Fruit fly (Drosophila melanogaster) whole organism, embryonic: ENCODE results near the gene Dok.

Experiments used
- Antp ChIP-seq: fragments of 200-800 bp; sonication (Bioruptor generic); optimal IDR thresholded peaks from 3 replicates; lab custom pipeline; 2016; ENCODE audit warnings: missing biosample characterization, missing genetic modification characterization
- Atf6 ChIP-seq: fragments of 200-800 bp; sonication (Bioruptor generic); IDR thresholded peaks from 2 replicates; pipeline ENCODE4 v1.3.6; 2022; ENCODE audit warnings: missing biosample characterization, missing genetic modification characterization
- BtbVII ChIP-seq: fragments of 200-800 bp; sonication (Bioruptor generic); optimal IDR thresholded peaks from 3 replicates; lab custom pipeline; 2017; ENCODE audit warnings: missing biosample characterization, mild to moderate bottlenecking, missing genetic modification characterization
- CG11723 ChIP-seq: fragments of 200-800 bp; sonication (Bioruptor generic); optimal IDR thresholded peaks from 2 replicates; lab custom pipeline; 2017; ENCODE audit warnings: missing biosample characterization, mild to moderate bottlenecking, missing genetic modification characterization
- CG12219 ChIP-seq: fragments of 200-800 bp; sonication (Bioruptor generic); optimal IDR thresholded peaks from 3 replicates; lab custom pipeline; 2018; ENCODE audit warnings: missing biosample characterization, mild to moderate bottlenecking, missing genetic modification characterization
- CG12236 ChIP-seq: fragments of 200-800 bp; sonication (Bioruptor generic); optimal IDR thresholded peaks from 2 replicates; lab custom pipeline; 2016; ENCODE audit warnings: missing biosample characterization, missing genetic modification characterization
- CG14965 ChIP-seq: fragments of 200-800 bp; sonication (Bioruptor generic); optimal IDR thresholded peaks from 2 replicates; lab custom pipeline; 2016; ENCODE audit warnings: missing biosample characterization, missing genetic modification characterization, borderline replicate concordance
- CG17802 ChIP-seq: fragments of 200-800 bp; sonication (Bioruptor generic); optimal IDR thresholded peaks from 2 replicates; lab custom pipeline; 2018; ENCODE audit warnings: missing biosample characterization, mild to moderate bottlenecking, missing genetic modification characterization, moderate library complexity
- CG18619 ChIP-seq: fragments of 200-800 bp; sonication (Bioruptor generic); optimal IDR thresholded peaks from 3 replicates; lab custom pipeline; 2017; ENCODE audit warnings: missing biosample characterization, mild to moderate bottlenecking, missing genetic modification characterization
- CG30020 ChIP-seq: fragments of 200-800 bp; optimal IDR thresholded peaks from 2 replicates; lab custom pipeline; 2019; ENCODE audit warnings: missing biosample characterization, mild to moderate bottlenecking, missing genetic modification characterization, moderate library complexity
- CG30431 ChIP-seq: fragments of 200-800 bp; sonication (Bioruptor generic); optimal IDR thresholded peaks from 2 replicates; lab custom pipeline; 2017; ENCODE audit warnings: missing biosample characterization, missing genetic modification characterization
- CG34376 ChIP-seq: fragments of 200-800 bp; sonication (Bioruptor generic); optimal IDR thresholded peaks from 2 replicates; lab custom pipeline; 2018; ENCODE audit warnings: missing biosample characterization, mild to moderate bottlenecking, missing genetic modification characterization
- CG4424 ChIP-seq: fragments of 200-800 bp; sonication (Bioruptor generic); optimal IDR thresholded peaks from 3 replicates; lab custom pipeline; 2016; ENCODE audit warnings: missing biosample characterization, missing genetic modification characterization
- CG6791 ChIP-seq: fragments of 200-800 bp; sonication (Bioruptor generic); IDR thresholded peaks from 3 replicates; pipeline ENCODE4 v1.3.6; 2022; ENCODE audit warnings: missing biosample characterization, missing genetic modification characterization; ENCODE audit not compliant: partially characterized antibody
- CG7357 ChIP-seq: fragments of 200-800 bp; sonication (Bioruptor generic); IDR thresholded peaks from 3 replicates; pipeline ENCODE4 v1.3.6; 2022; ENCODE audit warnings: missing biosample characterization, missing genetic modification characterization
- CG9797 ChIP-seq: fragments of 200-800 bp; sonication (Bioruptor generic); optimal IDR thresholded peaks from 3 replicates; lab custom pipeline; 2018; ENCODE audit warnings: missing biosample characterization, mild to moderate bottlenecking, missing genetic modification characterization
- D19A ChIP-seq: fragments of 200-800 bp; optimal IDR thresholded peaks from 3 replicates; lab custom pipeline; 2019; ENCODE audit warnings: missing biosample characterization, mild to moderate bottlenecking, missing genetic modification characterization, moderate library complexity
- Doc2 ChIP-seq: fragments of 200-800 bp; sonication (Bioruptor generic); IDR thresholded peaks from 2 replicates; pipeline ENCODE4 v1.3.6; 2022; ENCODE audit warnings: missing biosample characterization, missing genetic modification characterization
- Drgx ChIP-seq: fragments of 200-800 bp; sonication (Bioruptor generic); IDR thresholded peaks from 2 replicates; pipeline ENCODE4 v1.3.6; 2022; ENCODE audit warnings: missing biosample characterization, missing genetic modification characterization
- Gsc ChIP-seq: fragments of 200-800 bp; sonication (Bioruptor generic); IDR thresholded peaks from 2 replicates; pipeline ENCODE4 v1.3.6; 2022; ENCODE audit warnings: missing biosample characterization, missing genetic modification characterization
- HHEX ChIP-seq: fragments of 200-800 bp; sonication (Bioruptor generic); optimal IDR thresholded peaks from 3 replicates; lab custom pipeline; 2017; ENCODE audit warnings: missing biosample characterization, mild to moderate bottlenecking, missing genetic modification characterization, missing genetic modification reagents
- Hmr ChIP-seq: fragments of 200-800 bp; sonication (Bioruptor generic); optimal IDR thresholded peaks from 3 replicates; lab custom pipeline; 2017; ENCODE audit warnings: mild to moderate bottlenecking, missing biosample characterization, missing genetic modification reagents, missing genetic modification characterization
- Hmx ChIP-seq: fragments of 200-800 bp; sonication (Bioruptor generic); optimal IDR thresholded peaks from 2 replicates; lab custom pipeline; 2016; ENCODE audit warnings: missing biosample characterization, missing genetic modification characterization
- Lpt ChIP-seq: fragments of >200 bp; optimal IDR thresholded peaks from 2 replicates; lab custom pipeline; 2018; ENCODE audit warnings: missing biosample characterization, missing genetic modification characterization
- Mad ChIP-seq: fragments of 200-800 bp; sonication (Bioruptor generic); optimal IDR thresholded peaks from 2 replicates; lab custom pipeline; 2016; ENCODE audit warnings: missing biosample characterization, missing genetic modification characterization
- NFAT ChIP-seq: fragments of 200-800 bp; sonication (Bioruptor generic); IDR thresholded peaks from 2 replicates; pipeline ENCODE4 v1.3.6; 2022; ENCODE audit warnings: missing biosample characterization, missing genetic modification characterization
- NK7.1 ChIP-seq: fragments of 200-800 bp; sonication (Bioruptor generic); optimal IDR thresholded peaks from 3 replicates; lab custom pipeline; 2016; ENCODE audit warnings: missing biosample characterization, missing genetic modification characterization
- Oaz ChIP-seq: fragments of 200-800 bp; sonication (Bioruptor generic); IDR thresholded peaks from 2 replicates; pipeline ENCODE4 v1.3.6; 2022; ENCODE audit warnings: missing biosample characterization, missing genetic modification characterization
- Scr ChIP-seq: fragments of 200-800 bp; sonication (Bioruptor generic); IDR thresholded peaks from 2 replicates; pipeline ENCODE4 v1.3.6; 2022; ENCODE audit warnings: missing biosample characterization, missing genetic modification characterization; ENCODE audit not compliant: partially characterized antibody
- Trl ChIP-seq, 3 experiments: fragments of >200 bp in 2 of 3; fragments of 200-800 bp in 1 of 3; sonication (Bioruptor generic) in 1 of 3; optimal IDR thresholded peaks; 2 replicates in 1 of 3; 3 replicates in 2 of 3; lab custom pipeline; 2016 to 2017; ENCODE audit warnings: missing biosample characterization in 1 of 3, missing genetic modification characterization in 1 of 3
- br ChIP-seq: fragments of >200 bp; optimal IDR thresholded peaks from 2 replicates; lab custom pipeline; 2017
- chm ChIP-seq: fragments of 200-800 bp; sonication (Bioruptor generic); IDR thresholded peaks from 2 replicates; pipeline ENCODE4 v1.3.6; 2022; ENCODE audit warnings: missing biosample characterization, missing genetic modification characterization
- dan ChIP-seq: fragments of 200-800 bp; sonication (Bioruptor generic); IDR thresholded peaks from 2 replicates; pipeline ENCODE4 v1.3.6; 2022; ENCODE audit warnings: missing biosample characterization, missing genetic modification characterization
- dimm ChIP-seq: fragments of 200-800 bp; sonication (Bioruptor generic); IDR thresholded peaks from 2 replicates; pipeline ENCODE4 v1.3.6; 2022; ENCODE audit warnings: missing biosample characterization, missing genetic modification characterization
- dysf ChIP-seq: fragments of 200-800 bp; sonication (Bioruptor generic); IDR thresholded peaks from 3 replicates; pipeline ENCODE4 v1.3.6; 2022; ENCODE audit warnings: missing biosample characterization, missing genetic modification characterization
- fd102C ChIP-seq: fragments of 200-800 bp; sonication (Bioruptor generic); optimal IDR thresholded peaks from 2 replicates; lab custom pipeline; 2018; ENCODE audit warnings: missing biosample characterization, mild to moderate bottlenecking, missing genetic modification characterization, moderate library complexity
- fd3F ChIP-seq: fragments of 200-800 bp; sonication (Bioruptor generic); optimal IDR thresholded peaks from 2 replicates; lab custom pipeline; 2018; ENCODE audit warnings: missing biosample characterization, mild to moderate bottlenecking, missing genetic modification characterization, moderate library complexity
- gcm ChIP-seq: fragments of 200-800 bp; sonication (Bioruptor generic); optimal IDR thresholded peaks from 2 replicates; lab custom pipeline; 2019; ENCODE audit warnings: missing biosample characterization, mild to moderate bottlenecking, missing genetic modification characterization, moderate library complexity
- lilli ChIP-seq: fragments of 200-800 bp; sonication (Bioruptor generic); optimal IDR thresholded peaks from 3 replicates; lab custom pipeline; 2016; ENCODE audit warnings: missing biosample characterization, missing genetic modification characterization
- nom ChIP-seq: fragments of 200-800 bp; sonication (Bioruptor generic); optimal IDR thresholded peaks from 2 replicates; lab custom pipeline; 2017; ENCODE audit warnings: missing biosample characterization, missing genetic modification characterization, mild to moderate bottlenecking, moderate library complexity, missing genetic modification reagents
- oc ChIP-seq: fragments of 200-800 bp; sonication (Bioruptor generic); optimal IDR thresholded peaks from 2 replicates; lab custom pipeline; 2018; ENCODE audit warnings: missing biosample characterization, mild to moderate bottlenecking, missing genetic modification characterization, moderate library complexity
- org-1 ChIP-seq: fragments of 200-800 bp; sonication (Bioruptor generic); optimal IDR thresholded peaks from 2 replicates; lab custom pipeline; 2017; ENCODE audit warnings: missing biosample characterization, missing genetic modification characterization
- peb ChIP-seq: fragments of 200-800 bp; sonication (Bioruptor generic); IDR thresholded peaks from 2 replicates; pipeline ENCODE4 v1.3.6; 2022; ENCODE audit warnings: missing biosample characterization, missing genetic modification characterization
- scrt ChIP-seq: fragments of 200-800 bp; sonication (Bioruptor generic); optimal IDR thresholded peaks from 2 replicates; lab custom pipeline; 2018; ENCODE audit warnings: missing biosample characterization, mild to moderate bottlenecking, missing genetic modification characterization, moderate library complexity
- sna ChIP-seq: fragments of 200-800 bp; sonication (Bioruptor generic); IDR thresholded peaks from 2 replicates; pipeline ENCODE4 v1.3.6; 2022; ENCODE audit warnings: missing biosample characterization, missing genetic modification characterization; ENCODE audit not compliant: partially characterized antibody
- sob ChIP-seq: fragments of 200-800 bp; sonication (Bioruptor generic); IDR thresholded peaks from 2 replicates; pipeline ENCODE4 v1.3.6; 2022; ENCODE audit warnings: missing biosample characterization, missing genetic modification characterization
- tio ChIP-seq: fragments of 200-800 bp; sonication (Bioruptor generic); optimal IDR thresholded peaks from 2 replicates; lab custom pipeline; 2017; ENCODE audit warnings: missing biosample characterization, missing genetic modification characterization, inconsistent platforms
- toy ChIP-seq: fragments of 200-800 bp; sonication (Bioruptor generic); IDR thresholded peaks from 2 replicates; pipeline ENCODE4 v1.3.6; 2022; ENCODE audit warnings: missing biosample characterization, missing genetic modification characterization
- trem ChIP-seq: fragments of 200-800 bp; optimal IDR thresholded peaks from 3 replicates; lab custom pipeline; 2019; ENCODE audit warnings: missing biosample characterization, mild to moderate bottlenecking, missing genetic modification characterization, moderate library complexity
- unpg ChIP-seq: fragments of 200-800 bp; sonication (Bioruptor generic); optimal IDR thresholded peaks from 3 replicates; lab custom pipeline; 2018; ENCODE audit warnings: missing biosample characterization, mild to moderate bottlenecking, missing genetic modification characterization, moderate library complexity

Dok gene

DNA sequence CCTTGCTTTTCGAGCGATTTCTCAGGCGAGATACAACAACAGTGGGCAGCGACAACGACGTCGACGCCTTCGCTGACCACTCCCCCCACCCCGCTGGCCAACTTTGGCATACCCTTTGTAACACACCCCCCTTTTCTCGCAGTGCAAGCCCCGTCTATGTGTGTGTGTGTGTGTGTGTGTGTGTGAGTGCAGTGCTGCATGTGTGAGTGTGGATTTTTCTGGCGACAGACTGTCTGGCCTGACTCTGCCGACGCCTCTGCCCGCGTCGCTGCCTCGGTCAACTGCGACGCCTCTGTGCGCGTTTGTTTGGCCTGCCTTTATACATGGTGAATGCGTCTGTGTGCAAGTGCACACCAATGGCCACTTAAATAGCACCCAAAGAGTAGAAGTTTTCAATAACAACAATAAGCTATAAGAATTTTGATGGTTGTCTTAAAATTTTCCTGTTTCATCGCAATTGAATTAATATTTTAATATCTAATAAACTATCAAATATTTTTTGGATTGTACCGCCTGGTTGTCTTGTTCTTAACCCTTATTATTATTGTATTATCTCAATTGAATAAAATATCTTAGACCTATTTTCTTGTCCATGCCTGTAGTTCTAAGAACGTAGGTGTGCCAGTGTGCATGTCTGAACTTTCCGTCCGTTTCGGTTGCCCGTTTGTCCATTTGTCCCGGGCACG, 30.0 kb upstream of the Dok start:
- no peak for TF ChIP-seq Antp
- peak; percentile 57 for TF ChIP-seq Mad (GFP tag; lab: Kevin White, UChicago)
- peak; percentile 82 for TF ChIP-seq scrt
- peak; percentile 80 for TF ChIP-seq Hmr (GFP tag; lab: Kevin White, UChicago)
- TF ChIP-seq Oaz = peak; percentile 46
- peak; percentile 84 for TF ChIP-seq org-1
- TF ChIP-seq sob (GFP tag; lab: Robert Waterston, UW) = peak; percentile 71
- TF ChIP-seq fd3F (GFP tag; lab: Kevin White, UChicago) = peak; percentile 56
- peak; percentile 83 for TF ChIP-seq nom (GFP tag; lab: Kevin White, UChicago)
- no peak for TF ChIP-seq dan (GFP tag; lab: Robert Waterston, UW)
- peak; percentile 82 for TF ChIP-seq CG4424 (GFP tag; lab: Kevin White, UChicago)
- TF ChIP-seq CG11723 = peak; percentile 83
- TF ChIP-seq toy (GFP tag; lab: Robert Waterston, UW) = no peak
- peak; percentile 96 for TF ChIP-seq gcm (GFP tag; lab: Kevin White, UChicago)
- peak; percentile 86 for TF ChIP-seq BtbVII (GFP tag; lab: Kevin White, UChicago)
- peak; percentile 95 for TF ChIP-seq D19A (tag; lab: Kevin White, UChicago)
- TF ChIP-seq chm (GFP tag; lab: Robert Waterston, UW) = peak; percentile 75
- no peak for TF ChIP-seq br (lab: Kevin White, UChicago)
- TF ChIP-seq Scr (GFP tag; lab: Robert Waterston, UW) = no peak
- peak; percentile 81 for TF ChIP-seq CG30431 (GFP tag; lab: Kevin White, UChicago)
- TF ChIP-seq dimm (GFP tag; lab: Robert Waterston, UW) = peak; percentile 41; the same call in 1 of the 2 replicates
- peak; percentile 41 for TF ChIP-seq CG34376 (GFP tag; lab: Kevin White, UChicago)
- TF ChIP-seq CG18619 (GFP tag; lab: Kevin White, UChicago) = peak; percentile 81
- peak; percentile 45 for TF ChIP-seq Gsc
- no peak for TF ChIP-seq CG14965 (GFP tag; lab: Kevin White, UChicago)
- TF ChIP-seq CG9797 (GFP tag; lab: Kevin White, UChicago) = peak; percentile 9
- TF ChIP-seq Atf6 (GFP tag; lab: Robert Waterston, UW) = peak; percentile 71; the same call in 1 of the 2 replicates
- TF ChIP-seq fd102C (GFP tag; lab: Kevin White, UChicago) = peak; percentile 78
- peak; percentile 17 for TF ChIP-seq lilli (GFP tag; lab: Kevin White, UChicago)
- TF ChIP-seq dysf (GFP tag; lab: Robert Waterston, UW) = peak; percentile 86
- no peak for TF ChIP-seq Trl (optimal IDR thresholded peaks at IDR 0.05; lab: Kevin White, UChicago)
- TF ChIP-seq Trl (GFP tag; optimal IDR thresholded peaks at IDR 0.05; lab: Kevin White, UChicago) = no peak
- peak; percentile 70 for TF ChIP-seq CG17802 (tag; lab: Kevin White, UChicago)
- TF ChIP-seq CG7357 = peak; percentile 47; the same call in 1 of the 3 replicates
- peak; percentile 88 for TF ChIP-seq CG12219
- no peak for TF ChIP-seq Hmx (GFP tag; lab: Kevin White, UChicago)
- TF ChIP-seq trem (tag; lab: Kevin White, UChicago) = peak; percentile 94
- TF ChIP-seq Doc2 (GFP tag; lab: Robert Waterston, UW) = 0 out of 2 replicates have a peak, but pooled peaks have one; percentile 34
- peak; percentile 95 for TF ChIP-seq unpg (GFP tag; lab: Kevin White, UChicago)
- TF ChIP-seq NK7.1 (GFP tag; lab: Kevin White, UChicago) = no peak
- peak; percentile 82 for TF ChIP-seq HHEX (GFP tag; lab: Kevin White, UChicago)
- peak; percentile 74 for TF ChIP-seq CG30020
- TF ChIP-seq CG6791 (GFP tag; lab: Robert Waterston, UW) = no peak
- no peak for TF ChIP-seq Lpt (GFP tag; lab: Kevin White, UChicago)
- TF ChIP-seq tio (GFP tag; lab: Kevin White, UChicago) = peak; percentile 86
- no peak for TF ChIP-seq NFAT
- TF ChIP-seq peb (GFP tag; lab: Robert Waterston, UW) = peak; percentile 87
- TF ChIP-seq Drgx = peak; percentile 82
- peak; percentile 91 for TF ChIP-seq oc (tag; lab: Kevin White, UChicago)
- no peak for TF ChIP-seq CG12236 (GFP tag; lab: Kevin White, UChicago)
- no peak for TF ChIP-seq sna (GFP tag; lab: Robert Waterston, UW)
